Worm (Caenorhabditis elegans) whole organism, L4/young adult: Measurements from ENCODE around the gene ZC449.2.
A peak's percentile ranks its signal among the peaks of the same experiment; 100 is the strongest.

ENCODE experiments used
- W03F9.2 ChIP-seq: fragments of 150-350 bp; optimal IDR thresholded peaks from 2 replicates; lab custom pipeline; 2014; ENCODE audit warnings: missing biosample characterization, missing genetic modification characterization
- dao-5 ChIP-seq: sonication (generic microtip); optimal IDR thresholded peaks from 2 replicates; lab custom pipeline; 2016; ENCODE audit warnings: missing genotype, missing genetic modification characterization, moderate library complexity, missing compliant biosample characterization
- him-1 ChIP-seq: sonication (generic microtip); optimal IDR thresholded peaks from 2 replicates; lab custom pipeline; 2016; ENCODE audit warnings: missing genotype, missing genetic modification reagents, missing genetic modification characterization, missing compliant biosample characterization

ZC449.2 gene

DNA sequence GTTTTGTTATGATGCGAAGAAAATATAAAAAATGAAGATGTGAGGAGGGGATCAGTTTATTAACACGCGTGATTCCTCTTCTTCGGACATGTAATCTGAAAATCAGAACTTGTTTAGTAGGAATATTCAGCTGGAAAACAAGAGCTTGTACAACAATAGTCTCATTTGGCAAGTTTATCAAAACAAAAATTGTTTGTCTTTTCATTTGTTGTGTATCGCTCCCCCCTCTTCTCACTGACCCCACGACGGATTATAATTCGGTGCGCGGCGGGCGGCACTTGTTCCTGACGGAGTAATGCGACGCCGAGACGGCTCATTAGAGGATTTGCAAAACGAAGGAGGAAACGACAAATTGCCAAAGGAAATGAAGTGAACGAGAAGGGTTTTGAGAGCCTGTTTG lies 12.8 kb downstream of the ZC449.2 start, which contains the start of gene ZC449.4:
TSS of gene ZC449.4 (minus strand) at position 101 of the 400 bp plus-strand sequence.
- TF ChIP-seq dao-5 (tag; lab: Kevin White, UChicago) (no peak), him-1 (tag; lab: Kevin White, UChicago) (no peak), W03F9.2 (no peak)

ce11 chrX:5037673-5038072 lies 16.6 kb downstream of the ZC449.2 start, which contains the start of gene ZC449.5:
ZC449.5 (minus strand) TSS chrX:5037773.
- TF ChIP-seq W03F9.2 (no peak), him-1 (tag; lab: Kevin White, UChicago) (no peak), dao-5 (tag; lab: Kevin White, UChicago) (no peak)

DNA sequence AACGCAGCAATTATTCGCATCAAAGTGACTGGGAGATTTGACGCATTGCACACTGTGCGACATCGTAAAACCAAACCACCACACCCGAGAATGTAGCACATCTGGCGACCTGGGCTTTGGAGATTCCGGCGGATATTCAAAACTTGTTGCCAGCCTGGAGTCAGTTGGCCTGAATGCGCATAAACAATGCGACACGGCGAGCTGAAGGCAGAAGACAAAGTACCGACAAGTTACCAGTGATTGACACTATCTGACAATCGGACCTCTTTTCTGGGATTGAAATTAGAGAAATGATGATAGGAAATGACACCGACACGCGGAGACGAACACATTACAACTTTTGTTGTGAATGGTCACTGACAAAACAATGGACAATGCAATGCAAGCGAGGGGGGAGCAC lies 17.7 kb downstream of the ZC449.2 start:
- TF ChIP-seq dao-5 (tag; lab: Kevin White, UChicago) (no peak), W03F9.2 (no peak), him-1 (tag; lab: Kevin White, UChicago) (no peak)

ce11 chrX:5040038-5040437 lies 19.0 kb downstream of the ZC449.2 start:
- TF ChIP-seq him-1 (tag; lab: Kevin White, UChicago) (no peak), dao-5 (tag; lab: Kevin White, UChicago) (no peak), W03F9.2 (no peak)

- no peak for TF ChIP-seq him-1 (tag; lab: Kevin White, UChicago)
- no peak for TF ChIP-seq dao-5 (tag; lab: Kevin White, UChicago)
- no peak for TF ChIP-seq W03F9.2
These were observed 22.8 kb downstream of the ZC449.2 start, which contains the start of gene Y64H9A.2 for ce11 chrX:5043887-5044286. Y64H9A.2 (plus strand) TSS chrX:5043976.

ce11 chrX:5059163-5059562 lies 38.1 kb downstream of the ZC449.2 start, which contains the start of gene C24H10.4:
C24H10.4 (minus strand) TSS chrX:5059263.
- TF ChIP-seq dao-5 (tag; lab: Kevin White, UChicago) (no peak), W03F9.2 (no peak), him-1 (tag; lab: Kevin White, UChicago) (no peak)

DNA sequence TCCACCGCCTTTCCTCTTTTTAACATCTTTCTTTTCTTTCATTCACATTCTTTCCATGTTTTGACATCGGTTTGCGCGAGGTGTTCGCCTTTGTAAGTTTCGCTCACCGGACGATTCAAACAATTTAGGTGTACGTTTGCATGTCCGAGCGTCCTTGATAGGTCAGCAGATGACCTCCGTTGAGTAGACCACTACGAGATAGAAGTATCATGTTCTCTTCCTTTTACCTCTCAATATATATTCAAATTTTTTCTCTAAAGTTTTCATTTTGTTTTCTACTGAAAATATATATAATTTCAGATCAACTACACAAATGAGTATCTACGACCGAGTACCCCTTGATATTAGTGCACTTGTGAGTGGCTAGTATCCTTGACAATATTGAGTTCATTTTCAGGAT lies 39.7 kb downstream of the ZC449.2 start, which contains the start of gene C24H10.3:
TSS of gene C24H10.3 (plus strand) at position 301 of the 400 bp plus-strand sequence.
- TF ChIP-seq W03F9.2: no peak
- no peak for TF ChIP-seq dao-5 (tag; lab: Kevin White, UChicago)
- no peak for TF ChIP-seq him-1 (tag; lab: Kevin White, UChicago)

- TF ChIP-seq him-1 (tag; lab: Kevin White, UChicago) (no peak), dao-5 (tag; lab: Kevin White, UChicago) (no peak), W03F9.2 (no peak)
These were observed 40.7 kb downstream of the ZC449.2 start for ce11 chrX:5061763-5062162.

ce11 chrX:5063750-5064652 lies 42.9 kb downstream of the ZC449.2 start, which contains the start of gene C24H10.2:
C24H10.2 (plus strand) TSS chrX:5064602.
- peak; percentile 3 for TF ChIP-seq him-1 (tag; lab: Kevin White, UChicago)
- TF ChIP-seq dao-5 (tag; lab: Kevin White, UChicago): no peak

DNA sequence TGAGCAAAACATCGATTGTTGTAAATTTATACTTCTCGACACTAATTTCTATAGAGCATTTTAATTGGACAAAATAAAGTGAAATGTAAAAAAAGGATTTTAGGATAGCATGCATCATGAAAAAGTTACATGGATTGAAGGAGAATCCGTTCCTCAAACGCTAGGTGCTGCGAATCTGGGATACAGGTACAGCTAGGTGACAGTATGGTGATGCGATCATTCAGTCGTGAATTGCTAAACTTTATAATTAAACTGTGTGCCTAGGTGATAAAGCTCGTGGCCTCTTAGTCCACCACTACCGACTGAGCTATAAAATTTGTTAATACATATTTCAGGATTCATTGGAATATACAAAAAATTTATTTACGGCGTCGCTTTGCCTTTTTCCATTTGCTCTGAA lies 45.5 kb downstream of the ZC449.2 start:
- TF ChIP-seq dao-5 (tag; lab: Kevin White, UChicago): no peak
- no peak for TF ChIP-seq W03F9.2
- TF ChIP-seq him-1 (tag; lab: Kevin White, UChicago): no peak

- TF ChIP-seq dao-5 (tag; lab: Kevin White, UChicago) (no peak), W03F9.2 (no peak), him-1 (tag; lab: Kevin White, UChicago) (no peak)
These were observed 46.7 kb downstream of the ZC449.2 start, which contains the start of gene clc-7 for ce11 chrX:5067796-5068195. clc-7 (plus strand) TSS chrX:5068096.

ce11 chrX:5071025-5071424 lies 49.9 kb downstream of the ZC449.2 start:
- TF ChIP-seq dao-5 (tag; lab: Kevin White, UChicago) (no peak), him-1 (tag; lab: Kevin White, UChicago) (no peak), W03F9.2 (no peak)
